Worm (Caenorhabditis elegans) whole organism, late embryonic: ENCODE measurements around the gene clec-45.

Experiments used
- C08G9.2 ChIP-seq: sonication (generic microtip); optimal IDR thresholded peaks from 2 replicates; lab custom pipeline; 2016; ENCODE audit warnings: mild to moderate bottlenecking, missing genetic modification characterization, moderate library complexity, missing compliant biosample characterization
- K02D7.2 ChIP-seq: sonication (generic microtip); optimal IDR thresholded peaks from 2 replicates; lab custom pipeline; 2017; ENCODE audit warnings: mild to moderate bottlenecking, missing genetic modification characterization, missing compliant biosample characterization
- K09A11.1 ChIP-seq: sonication (generic microtip); optimal IDR thresholded peaks from 2 replicates; lab custom pipeline; 2017; ENCODE audit warnings: antibody characterized with exemption, mild to moderate bottlenecking, missing genetic modification characterization, missing compliant biosample characterization; ENCODE audit not compliant: insufficient read depth
- T23F11.4 ChIP-seq: fragments of 200-800 bp; sonication (Bioruptor generic); optimal IDR thresholded peaks from 2 replicates; lab custom pipeline; 2018; ENCODE audit warnings: mild to moderate bottlenecking, missing genetic modification characterization, missing compliant biosample characterization
- ahr-1 ChIP-seq: sonication (generic microtip); optimal IDR thresholded peaks from 2 replicates; lab custom pipeline; 2016; ENCODE audit warnings: missing genetic modification characterization, missing compliant biosample characterization
- ama-1 ChIP-seq: fragments of 150-350 bp; optimal IDR thresholded peaks from 2 replicates; lab custom pipeline; 2014
- ceh-14 ChIP-seq: sonication (generic microtip); optimal IDR thresholded peaks from 2 replicates; lab custom pipeline; 2016; ENCODE audit warnings: missing genotype, missing genetic modification characterization, missing compliant biosample characterization
- ceh-2 ChIP-seq: sonication (generic microtip); optimal IDR thresholded peaks from 2 replicates; lab custom pipeline; 2016; ENCODE audit warnings: missing genotype, missing genetic modification characterization, missing compliant biosample characterization
- ceh-22 ChIP-seq: sonication (generic microtip); optimal IDR thresholded peaks from 2 replicates; lab custom pipeline; 2017; ENCODE audit warnings: missing biosample characterization, missing genetic modification characterization
- ceh-24 ChIP-seq: sonication (generic microtip); optimal IDR thresholded peaks from 2 replicates; lab custom pipeline; 2016; ENCODE audit warnings: mild to moderate bottlenecking, missing genetic modification characterization, missing compliant biosample characterization
- ceh-31 ChIP-seq: sonication (generic microtip); optimal IDR thresholded peaks from 2 replicates; lab custom pipeline; 2016; ENCODE audit warnings: missing genetic modification characterization, missing compliant biosample characterization
- ceh-6 ChIP-seq: fragments of 200-800 bp; sonication (Bioruptor generic); optimal IDR thresholded peaks from 2 replicates; lab custom pipeline; 2018; ENCODE audit warnings: mild to moderate bottlenecking, missing genetic modification characterization, missing compliant biosample characterization
- ceh-9 ChIP-seq: sonication (generic microtip); optimal IDR thresholded peaks from 2 replicates; lab custom pipeline; 2016; ENCODE audit warnings: mild to moderate bottlenecking, missing genetic modification characterization, inconsistent platforms, missing compliant biosample characterization
- che-1 ChIP-seq: sonication (generic microtip); optimal IDR thresholded peaks from 2 replicates; lab custom pipeline; 2016; ENCODE audit warnings: mild to moderate bottlenecking, missing genetic modification characterization, missing compliant biosample characterization
- elt-2 ChIP-seq: sonication (generic microtip); optimal IDR thresholded peaks from 2 replicates; lab custom pipeline; 2016; ENCODE audit warnings: missing genetic modification reagents, missing genetic modification characterization, missing compliant biosample characterization
- ets-4 ChIP-seq: sonication (generic microtip); optimal IDR thresholded peaks from 2 replicates; lab custom pipeline; 2016; ENCODE audit warnings: missing genetic modification characterization, missing compliant biosample characterization
- fax-1 ChIP-seq: sonication (generic microtip); optimal IDR thresholded peaks from 2 replicates; lab custom pipeline; 2016; ENCODE audit warnings: missing genotype, missing genetic modification characterization, missing compliant biosample characterization
- hlh-30 ChIP-seq: sonication (generic microtip); optimal IDR thresholded peaks from 2 replicates; lab custom pipeline; 2017; ENCODE audit warnings: antibody characterized with exemption, missing genetic modification characterization, missing compliant biosample characterization; ENCODE audit not compliant: insufficient read depth
- hlh-6 ChIP-seq: sonication (generic microtip); optimal IDR thresholded peaks from 2 replicates; lab custom pipeline; 2016; ENCODE audit warnings: missing genotype, missing genetic modification characterization, missing compliant biosample characterization
- lim-6 ChIP-seq: sonication (generic microtip); optimal IDR thresholded peaks from 2 replicates; lab custom pipeline; 2016; ENCODE audit warnings: missing genetic modification characterization, missing compliant biosample characterization
- madf-2 ChIP-seq: sonication (generic microtip); optimal IDR thresholded peaks from 2 replicates; lab custom pipeline; 2017; ENCODE audit warnings: missing genetic modification characterization, missing compliant biosample characterization
- mec-3 ChIP-seq: sonication (generic microtip); optimal IDR thresholded peaks from 2 replicates; lab custom pipeline; 2016; ENCODE audit warnings: borderline replicate concordance, missing genetic modification characterization, missing compliant biosample characterization
- nfya-1 ChIP-seq: sonication (generic microtip); optimal IDR thresholded peaks from 2 replicates; lab custom pipeline; 2017; ENCODE audit warnings: missing genetic modification characterization, mild to moderate bottlenecking, missing compliant biosample characterization, antibody characterized with exemption, moderate library complexity
- nhr-232 ChIP-seq: sonication (generic microtip); optimal IDR thresholded peaks from 2 replicates; lab custom pipeline; 2016; ENCODE audit warnings: missing genetic modification characterization, missing compliant biosample characterization
- npax-4 ChIP-seq: sonication (generic microtip); optimal IDR thresholded peaks from 2 replicates; lab custom pipeline; 2016; ENCODE audit warnings: missing genetic modification characterization, missing compliant biosample characterization
- pat-9 ChIP-seq: fragments of 200-800 bp; sonication (Bioruptor generic); optimal IDR thresholded peaks from 2 replicates; lab custom pipeline; 2018; ENCODE audit warnings: mild to moderate bottlenecking, missing genetic modification characterization, moderate library complexity, missing compliant biosample characterization
- pha-2 ChIP-seq: sonication (generic microtip); optimal IDR thresholded peaks from 2 replicates; lab custom pipeline; 2017; ENCODE audit warnings: mild to moderate bottlenecking, missing genetic modification characterization, missing compliant biosample characterization
- pqm-1 ChIP-seq: sonication (generic microtip); optimal IDR thresholded peaks from 2 replicates; lab custom pipeline; 2016; ENCODE audit warnings: missing genetic modification characterization, missing compliant biosample characterization
- rnt-1 ChIP-seq: sonication (generic microtip); optimal IDR thresholded peaks from 2 replicates; lab custom pipeline; 2016; ENCODE audit warnings: missing genetic modification characterization, missing compliant biosample characterization
- sox-2 ChIP-seq: fragments of 200-800 bp; sonication (Bioruptor generic); IDR thresholded peaks from 2 replicates; pipeline ENCODE4 v1.3.6; 2022; ENCODE audit warnings: missing genetic modification reagents, missing genetic modification characterization, missing compliant biosample characterization
- sox-4 ChIP-seq: sonication (generic microtip); optimal IDR thresholded peaks from 2 replicates; lab custom pipeline; 2017; ENCODE audit warnings: mild to moderate bottlenecking, missing genetic modification characterization, inconsistent platforms, missing compliant biosample characterization
- syd-9 ChIP-seq: sonication (generic microtip); optimal IDR thresholded peaks from 2 replicates; lab custom pipeline; 2016; ENCODE audit warnings: mild to moderate bottlenecking, missing genetic modification characterization, moderate library complexity, missing compliant biosample characterization
- tbx-2 ChIP-seq: sonication (generic microtip); optimal IDR thresholded peaks from 2 replicates; lab custom pipeline; 2016; ENCODE audit warnings: missing genetic modification characterization, missing compliant biosample characterization
- unc-86 ChIP-seq: sonication (generic microtip); optimal IDR thresholded peaks from 2 replicates; lab custom pipeline; 2016; ENCODE audit warnings: missing genetic modification characterization, missing compliant biosample characterization
- ztf-16 ChIP-seq: sonication (generic microtip); optimal IDR thresholded peaks from 2 replicates; lab custom pipeline; 2017; ENCODE audit warnings: missing genetic modification characterization, missing compliant biosample characterization

Gene clec-45

DNA sequence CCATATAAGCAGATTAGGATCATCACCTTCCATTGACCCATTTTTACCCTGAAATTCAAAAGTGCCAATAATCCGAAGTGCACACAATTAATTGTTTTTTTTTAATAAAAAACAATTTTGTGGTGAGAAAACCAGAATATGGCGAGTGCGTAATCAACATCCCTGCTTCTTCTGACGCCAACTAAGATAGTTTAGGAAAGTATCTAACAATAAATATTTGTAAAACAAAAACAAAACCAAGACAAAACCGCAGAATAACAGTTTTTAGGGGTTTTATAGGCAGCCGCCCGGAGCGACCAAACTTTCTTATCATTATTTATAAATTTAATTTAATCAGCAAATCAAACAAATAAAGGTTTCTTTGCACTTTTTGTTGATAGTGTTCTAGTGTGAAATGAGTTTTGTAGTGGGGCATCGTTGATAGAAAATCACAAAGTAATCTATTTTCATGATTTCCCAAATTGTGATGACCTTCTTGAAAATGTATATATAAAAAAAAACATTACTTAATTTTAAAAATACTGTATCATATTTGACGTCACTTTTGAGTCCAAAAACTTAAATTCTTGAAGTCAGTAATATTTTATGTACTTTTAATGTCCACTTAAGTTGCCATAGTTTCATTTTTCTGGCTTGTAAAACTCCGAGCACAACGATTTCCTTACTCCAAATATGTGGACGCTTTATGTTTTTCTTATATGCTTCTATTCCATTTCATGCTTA, 28.0 kb upstream of the clec-45 start, which contains the start of the genes folt-3 and clec-214:
folt-3 (minus strand) TSS at position 51 of the 723 bp plus-strand sequence.
clec-214 (plus strand) TSS at position 673 of the 723 bp plus-strand sequence.
- TF ChIP-seq syd-9 (tag; lab: Kevin White, UChicago) (no peak), C08G9.2 (tag; lab: Kevin White, UChicago) (no peak), K09A11.1 (tag; lab: Kevin White, UChicago) (no peak), che-1 (tag; lab: Kevin White, UChicago) (no peak), pqm-1 (tag; lab: Kevin White, UChicago) (no peak), hlh-30 (tag; lab: Kevin White, UChicago) (no peak), ceh-9 (tag; lab: Kevin White, UChicago) (no peak), T23F11.4 (no peak), mec-3 (tag; lab: Kevin White, UChicago) (no peak), ztf-16 (tag; lab: Kevin White, UChicago) (no peak)

DNA sequence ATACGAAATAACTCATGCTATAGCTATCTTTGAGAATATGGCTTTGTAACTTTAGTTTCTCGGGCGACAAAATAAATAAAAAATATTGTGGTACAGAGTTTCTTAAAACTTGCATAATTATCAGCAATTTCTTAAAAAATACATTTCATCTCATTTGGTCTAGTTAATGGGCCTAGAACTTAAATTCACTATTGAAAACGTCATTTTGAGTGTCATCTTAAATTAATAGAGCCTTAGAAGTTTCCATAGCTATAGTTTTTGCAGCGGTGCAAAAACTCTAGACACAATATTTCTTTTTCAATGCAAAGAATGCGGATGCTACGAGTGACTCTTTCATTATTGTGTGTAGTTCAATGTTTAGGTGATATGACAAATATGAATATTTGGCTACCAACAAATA, 25.9 kb upstream of the clec-45 start, which contains the start of gene clec-215:
clec-215 (plus strand) TSS at position 301 of the 400 bp plus-strand sequence.
- TF ChIP-seq ceh-22 (tag; lab: Kevin White, UChicago) (no peak), syd-9 (tag; lab: Kevin White, UChicago) (no peak), che-1 (tag; lab: Kevin White, UChicago) (no peak), rnt-1 (tag; lab: Kevin White, UChicago) (no peak)

DNA sequence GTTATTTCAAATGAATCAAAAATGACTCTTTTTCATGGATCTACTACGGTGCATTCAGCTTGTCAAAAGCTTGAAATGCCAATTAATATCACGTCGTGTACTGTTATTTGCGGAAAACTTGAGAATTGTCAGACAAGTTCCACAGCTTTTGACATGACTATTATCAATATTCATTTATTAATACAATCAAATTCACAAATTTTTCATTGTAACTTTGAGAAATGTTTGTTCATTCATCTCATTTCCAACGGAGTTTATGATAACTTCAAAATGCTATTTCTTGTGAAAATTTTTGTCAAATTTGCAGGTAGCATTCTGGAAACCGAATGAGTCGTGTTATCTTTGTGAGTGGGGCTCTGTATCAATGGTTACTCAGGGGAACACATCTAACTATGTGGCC, 19.8 kb upstream of the clec-45 start, which contains the start of gene C50E3.15:
C50E3.15 (plus strand) TSS at position 301 of the 400 bp plus-strand sequence.
- TF ChIP-seq ceh-9 (tag; lab: Kevin White, UChicago), result no peak
- no peak for TF ChIP-seq ceh-6
- no peak for TF ChIP-seq sox-2 (GFP tag; lab: Robert Waterston, UW)
- TF ChIP-seq pha-2 (tag; lab: Kevin White, UChicago), result no peak
- no peak for TF ChIP-seq unc-86 (tag; lab: Kevin White, UChicago)
- no peak for TF ChIP-seq ahr-1 (tag; lab: Kevin White, UChicago)
- TF ChIP-seq ceh-14 (tag; lab: Kevin White, UChicago), result no peak

DNA sequence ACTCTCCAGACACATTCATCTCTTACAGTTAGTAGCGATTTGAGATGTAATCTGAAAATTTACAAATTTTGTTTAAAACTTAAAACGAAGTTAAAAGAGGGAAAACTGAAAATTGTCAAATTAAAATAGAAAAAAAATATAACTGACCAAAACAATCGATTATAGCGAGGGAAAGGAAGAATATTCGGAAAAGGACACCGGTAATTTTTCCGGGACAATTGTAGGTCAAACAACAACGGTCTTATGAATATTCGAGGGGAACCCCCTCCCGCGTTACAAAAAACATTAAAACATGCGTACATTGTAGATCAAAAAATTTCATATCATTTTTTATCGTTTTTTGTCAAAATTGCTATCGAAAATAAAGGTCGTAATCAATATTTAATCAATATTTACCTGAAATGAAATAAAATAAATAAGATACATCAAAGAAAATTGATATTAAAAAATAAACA, 15.9 kb upstream of the clec-45 start, which contains the start of gene C50E3.12:
C50E3.12 (minus strand) TSS at position 51 of the 455 bp plus-strand sequence.
- TF ChIP-seq sox-4 (tag; lab: Kevin White, UChicago) (no peak), ceh-6 (no peak), madf-2 (no peak), T23F11.4 (no peak), pqm-1 (tag; lab: Kevin White, UChicago) (no peak), K09A11.1 (tag; lab: Kevin White, UChicago) (no peak), nfya-1 (no peak), rnt-1 (tag; lab: Kevin White, UChicago) (no peak), unc-86 (tag; lab: Kevin White, UChicago) (no peak), ceh-31 (tag; lab: Kevin White, UChicago) (no peak), npax-4 (no peak), ama-1 (lab: Kevin White, UChicago) (no peak)
- TF ChIP-seq, all 69 proteins: peak for 0

DNA sequence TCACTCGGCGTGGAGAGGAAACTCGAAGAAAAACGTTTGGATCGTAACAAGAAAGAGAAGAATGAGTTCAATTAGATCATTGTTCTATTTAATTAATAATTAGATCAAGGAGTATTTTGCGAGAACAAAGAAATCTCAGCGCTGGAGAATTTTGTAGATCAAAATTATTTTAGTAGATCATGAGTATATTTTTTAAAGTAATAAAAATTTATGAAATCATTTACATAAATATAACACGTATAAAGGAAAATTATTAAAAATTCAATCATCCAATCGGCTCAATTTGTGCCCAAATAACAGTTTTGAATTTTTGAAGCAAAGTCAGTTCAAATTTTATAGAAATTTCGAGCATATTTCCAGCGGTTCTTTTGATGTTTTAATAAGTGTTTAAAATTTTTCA, 13.7 kb upstream of the clec-45 start, which contains the start of gene C50E3.13:
C50E3.13 (minus strand) TSS at position 101 of the 400 bp plus-strand sequence.
- TF ChIP-seq ceh-2 (no peak), ama-1 (lab: Kevin White, UChicago) (no peak), elt-2 (tag; lab: Kevin White, UChicago) (no peak), ceh-31 (tag; lab: Kevin White, UChicago) (no peak), tbx-2 (tag; lab: Kevin White, UChicago) (no peak), lim-6 (tag; lab: Kevin White, UChicago) (no peak), ceh-22 (tag; lab: Kevin White, UChicago) (no peak), hlh-30 (tag; lab: Kevin White, UChicago) (no peak), fax-1 (tag; lab: Kevin White, UChicago) (no peak), pat-9 (no peak), C08G9.2 (tag; lab: Kevin White, UChicago) (no peak), nhr-232 (tag; lab: Kevin White, UChicago) (no peak), K02D7.2 (tag; lab: Kevin White, UChicago) (no peak), pha-2 (tag; lab: Kevin White, UChicago) (no peak), hlh-6 (tag; lab: Kevin White, UChicago) (no peak), ets-4 (no peak), ceh-24 (tag; lab: Kevin White, UChicago) (no peak)
